Fruit fly (Drosophila melanogaster): Measurements from ENCODE around the gene CG13937.

The CG13937 gene

DNA sequence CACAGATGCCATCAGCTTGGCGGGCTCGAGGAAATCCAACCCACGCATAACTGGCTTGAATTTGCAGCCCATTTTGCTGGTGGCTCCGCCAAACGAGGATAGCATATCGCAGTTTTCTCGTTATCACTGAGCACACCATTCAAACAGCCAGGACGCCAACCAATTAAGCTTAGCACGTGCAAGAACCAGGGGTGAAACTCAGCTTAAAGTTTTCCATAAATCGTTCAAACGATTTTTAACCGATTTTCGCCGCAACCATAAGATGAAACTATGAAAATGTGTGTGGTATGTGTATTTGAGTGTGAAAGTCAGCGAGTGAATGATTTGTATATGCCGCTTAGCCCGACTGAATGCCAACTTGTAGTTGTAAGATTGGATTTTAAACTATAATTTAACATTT lies 8.1 kb upstream of the CG13937 start (continued):
- TF ChIP-seq pzg (GFP tag; optimal IDR thresholded peaks at IDR 0.05): peak; percentile 37
- peak; percentile 58; the same call in 2 of the 3 replicates for TF ChIP-seq CG2199 (GFP tag; IDR thresholded peaks at IDR 0.05)
- no peak for TF ChIP-seq TFAM (GFP tag; optimal IDR thresholded peaks at IDR 0.05)
- no peak for TF ChIP-seq ATbp (GFP tag; optimal IDR thresholded peaks at IDR 0.05)
- no peak for TF ChIP-seq CG3838 (GFP tag; optimal IDR thresholded peaks at IDR 0.05)
- TF ChIP-seq ash1 (GFP tag; optimal IDR thresholded peaks at IDR 0.05): no peak
- TF ChIP-seq ab (GFP tag; optimal IDR thresholded peaks at IDR 0.05): no peak
- no peak for TF ChIP-seq CG17328 (GFP tag; IDR thresholded peaks at IDR 0.05)
- TF ChIP-seq chif (GFP tag; optimal IDR thresholded peaks at IDR 0.05): no peak
- peak; percentile 66 for TF ChIP-seq Med (GFP tag)
- TF ChIP-seq CG13287 (GFP tag; IDR thresholded peaks at IDR 0.05; ENCODE audit: partially characterized antibody): peak; percentile 51; the same call in 1 of the 2 replicates
- no peak for TF ChIP-seq CG5180 (GFP tag; optimal IDR thresholded peaks at IDR 0.05)
- peak; percentile 2 for TF ChIP-seq CG13624 (GFP tag; optimal IDR thresholded peaks at IDR 0.05)
- no peak for TF ChIP-seq CG7786 (GFP tag; optimal IDR thresholded peaks at IDR 0.05)
- no peak for TF ChIP-seq dmrt99B (tag; optimal IDR thresholded peaks at IDR 0.05)
- TF ChIP-seq zen (tag; optimal IDR thresholded peaks at IDR 0.05): peak; percentile 15
- peak; percentile 82 for TF ChIP-seq CTCF (GFP tag; optimal IDR thresholded peaks at IDR 0.05)
- TF ChIP-seq ERR (GFP tag; optimal IDR thresholded peaks at IDR 0.05): no peak
- no peak for TF ChIP-seq CG7928 (GFP tag; optimal IDR thresholded peaks at IDR 0.05)
- peak; percentile 21; the same call in 1 of the 3 replicates for TF ChIP-seq Opbp (GFP tag; IDR thresholded peaks at IDR 0.05; ENCODE audit: partially characterized antibody)
- no peak for TF ChIP-seq sqz (GFP tag; optimal IDR thresholded peaks at IDR 0.05)
- TF ChIP-seq kay (GFP tag; optimal IDR thresholded peaks at IDR 0.05): no peak
- no peak for TF ChIP-seq CG4328 (GFP tag; optimal IDR thresholded peaks at IDR 0.05)
- peak; percentile 17 for TF ChIP-seq CG12769 (tag; optimal IDR thresholded peaks at IDR 0.05)
- TF ChIP-seq CG14710 (tag; optimal IDR thresholded peaks at IDR 0.05): no peak
- peak; percentile 47 for TF ChIP-seq gfzf (GFP tag; optimal IDR thresholded peaks at IDR 0.05)
- TF ChIP-seq Atf3 (GFP tag; optimal IDR thresholded peaks at IDR 0.05): no peak
- TF ChIP-seq CG17568 (GFP tag; optimal IDR thresholded peaks at IDR 0.05): no peak
- TF ChIP-seq HmgZ (tag; optimal IDR thresholded peaks at IDR 0.05): peak; percentile 20
- peak; percentile 20 for TF ChIP-seq CG10979 (tag; optimal IDR thresholded peaks at IDR 0.05)
- TF ChIP-seq CG43689 (GFP tag; IDR thresholded peaks at IDR 0.05): no peak
- TF ChIP-seq B-H2 (GFP tag; optimal IDR thresholded peaks at IDR 0.05): no peak
- no peak for TF ChIP-seq ssp (GFP tag; IDR thresholded peaks at IDR 0.05)
- TF ChIP-seq sob (GFP tag; IDR thresholded peaks at IDR 0.05): no peak
- peak; percentile 11 for TF ChIP-seq HmgD (GFP tag; optimal IDR thresholded peaks at IDR 0.05)

DNA sequence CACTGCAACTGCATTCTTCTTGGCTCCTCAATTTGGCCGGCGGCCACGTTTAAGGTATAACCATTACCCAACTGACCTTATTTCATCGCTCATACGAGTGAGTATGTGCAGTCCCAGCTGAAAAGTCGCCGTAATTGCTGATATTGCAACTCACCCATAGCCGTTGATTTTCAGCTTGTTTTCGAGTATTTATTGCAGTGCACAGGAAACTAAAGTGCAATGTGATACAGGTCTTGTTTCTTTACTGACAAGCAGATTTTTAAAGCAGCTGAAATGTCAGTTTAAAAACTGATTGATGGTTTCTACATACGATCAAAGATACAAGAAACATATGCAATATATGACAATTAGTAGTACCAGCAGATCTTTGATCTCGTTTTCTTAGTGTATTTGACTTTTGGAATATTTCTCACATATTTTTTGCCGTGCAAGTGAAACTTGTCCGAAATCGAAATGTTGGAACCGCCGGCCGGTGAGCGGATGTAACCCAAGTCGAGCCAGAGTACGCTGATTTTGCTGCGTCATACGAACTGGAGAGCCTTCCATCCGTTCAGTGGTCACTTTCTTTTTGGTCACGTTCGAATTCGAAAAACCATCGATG lies 5.2 kb upstream of the CG13937 start:
- TF ChIP-seq en (GFP tag; optimal IDR thresholded peaks at IDR 0.05) (no peak), CG1832 (GFP tag; optimal IDR thresholded peaks at IDR 0.05) (no peak), CG13775 (GFP tag; optimal IDR thresholded peaks at IDR 0.05) (no peak), zfh1 (GFP tag; IDR thresholded peaks at IDR 0.05) (no peak), CG17568 (GFP tag; optimal IDR thresholded peaks at IDR 0.05) (no peak), Blimp-1 (GFP tag; optimal IDR thresholded peaks at IDR 0.05) (peak; percentile 22), CG4617 (GFP tag; optimal IDR thresholded peaks at IDR 0.05; ENCODE audit: borderline replicate concordance) (no peak)

Measured in whole organism, embryonic.